Worm (Caenorhabditis elegans): Measurements from ENCODE around the gene Y22D7AL.4.

Gene Y22D7AL.4

ce11 chrIII:1626524-1626923 lies at the start of gene Y22D7AL.4:
Y22D7AL.4 (plus strand) TSS chrIII:1626632.
- TF ChIP-seq dao-5 (tag; optimal IDR thresholded peaks at IDR 0.05) = no peak
- no peak for TF ChIP-seq W03F9.2 (tag; optimal IDR thresholded peaks at IDR 0.05)
- no peak for TF ChIP-seq him-1 (tag; optimal IDR thresholded peaks at IDR 0.05)

- TF ChIP-seq him-1 (tag; optimal IDR thresholded peaks at IDR 0.05) (no peak), W03F9.2 (tag; optimal IDR thresholded peaks at IDR 0.05) (no peak), dao-5 (tag; optimal IDR thresholded peaks at IDR 0.05) (no peak)
Measured at ce11 chrIII:1578566-1578965, 47.9 kb upstream of the Y22D7AL.4 start.

- no peak for TF ChIP-seq dao-5 (tag; optimal IDR thresholded peaks at IDR 0.05)
- no peak for TF ChIP-seq him-1 (tag; optimal IDR thresholded peaks at IDR 0.05)
- TF ChIP-seq W03F9.2 (tag; optimal IDR thresholded peaks at IDR 0.05) = no peak
Measured at ce11 chrIII:1579001-1579400, 47.4 kb upstream of the Y22D7AL.4 start.

- TF ChIP-seq dao-5 (tag; optimal IDR thresholded peaks at IDR 0.05) = no peak
- no peak for TF ChIP-seq W03F9.2 (tag; optimal IDR thresholded peaks at IDR 0.05)
- TF ChIP-seq him-1 (tag; optimal IDR thresholded peaks at IDR 0.05) = no peak
Measured at ce11 chrIII:1580142-1580541, 46.3 kb upstream of the Y22D7AL.4 start.

ce11 chrIII:1583529-1583928 lies 42.9 kb upstream of the Y22D7AL.4 start:
- no peak for TF ChIP-seq dao-5 (tag; optimal IDR thresholded peaks at IDR 0.05)
- no peak for TF ChIP-seq W03F9.2 (tag; optimal IDR thresholded peaks at IDR 0.05)
- TF ChIP-seq him-1 (tag; optimal IDR thresholded peaks at IDR 0.05) = no peak

- TF ChIP-seq him-1 (tag; optimal IDR thresholded peaks at IDR 0.05) (no peak), W03F9.2 (tag; optimal IDR thresholded peaks at IDR 0.05) (no peak), dao-5 (tag; optimal IDR thresholded peaks at IDR 0.05) (no peak)
Measured at ce11 chrIII:1584216-1584715, 42.2 kb upstream of the Y22D7AL.4 start.

- TF ChIP-seq him-1 (tag; optimal IDR thresholded peaks at IDR 0.05) (no peak), W03F9.2 (tag; optimal IDR thresholded peaks at IDR 0.05) (no peak), dao-5 (tag; optimal IDR thresholded peaks at IDR 0.05) (no peak)
Measured at ce11 chrIII:1591681-1592080, 34.8 kb upstream of the Y22D7AL.4 start.

ce11 chrIII:1598927-1599326 lies 27.5 kb upstream of the Y22D7AL.4 start:
- TF ChIP-seq him-1 (tag; optimal IDR thresholded peaks at IDR 0.05) (no peak), W03F9.2 (tag; optimal IDR thresholded peaks at IDR 0.05) (no peak), dao-5 (tag; optimal IDR thresholded peaks at IDR 0.05) (no peak)

- TF ChIP-seq him-1 (tag; optimal IDR thresholded peaks at IDR 0.05) (no peak), dao-5 (tag; optimal IDR thresholded peaks at IDR 0.05) (no peak)
Measured at ce11 chrIII:1600670-1601194, 25.7 kb upstream of the Y22D7AL.4 start, which contains the start of gene sms-3. sms-3 (minus strand) TSS chrIII:1601144.

- peak; percentile 24 for TF ChIP-seq dao-5 (tag; optimal IDR thresholded peaks at IDR 0.05)
- no peak for TF ChIP-seq W03F9.2 (tag; optimal IDR thresholded peaks at IDR 0.05)
Measured at ce11 chrIII:1601464-1602169, 24.8 kb upstream of the Y22D7AL.4 start.

ce11 chrIII:1602682-1603081 lies 23.8 kb upstream of the Y22D7AL.4 start:
- TF ChIP-seq dao-5 (tag; optimal IDR thresholded peaks at IDR 0.05) = no peak
- TF ChIP-seq W03F9.2 (tag; optimal IDR thresholded peaks at IDR 0.05) = no peak

- no peak for TF ChIP-seq him-1 (tag; optimal IDR thresholded peaks at IDR 0.05)
- TF ChIP-seq dao-5 (tag; optimal IDR thresholded peaks at IDR 0.05) = no peak
Measured at ce11 chrIII:1603776-1604175, 22.7 kb upstream of the Y22D7AL.4 start.

- TF ChIP-seq dao-5 (tag; optimal IDR thresholded peaks at IDR 0.05) (peak; percentile 31), W03F9.2 (tag; optimal IDR thresholded peaks at IDR 0.05) (peak; percentile 12), him-1 (tag; optimal IDR thresholded peaks at IDR 0.05) (peak; percentile 40)
Measured at ce11 chrIII:1604514-1604976, 21.9 kb upstream of the Y22D7AL.4 start, which contains the start of gene Y22D7AL.6. Y22D7AL.6 (plus strand) TSS chrIII:1604926.

ce11 chrIII:1607659-1608058 lies 18.8 kb upstream of the Y22D7AL.4 start:
- TF ChIP-seq dao-5 (tag; optimal IDR thresholded peaks at IDR 0.05) (no peak), him-1 (tag; optimal IDR thresholded peaks at IDR 0.05) (no peak), W03F9.2 (tag; optimal IDR thresholded peaks at IDR 0.05) (no peak)

ce11 chrIII:1610938-1611337 lies 15.5 kb upstream of the Y22D7AL.4 start:
- TF ChIP-seq dao-5 (tag; optimal IDR thresholded peaks at IDR 0.05) (no peak), him-1 (tag; optimal IDR thresholded peaks at IDR 0.05) (no peak), W03F9.2 (tag; optimal IDR thresholded peaks at IDR 0.05) (no peak)
